Fruit fly (Drosophila melanogaster) whole organism, embryonic: ENCODE measurements around the gene TfAP-2.

Experiments
- Aef1 ChIP-seq: fragments of 200-800 bp; sonication (Bioruptor generic); IDR thresholded peaks from 3 replicates; pipeline ENCODE4 v1.3.6; 2022; ENCODE audit warnings: missing biosample characterization, missing genetic modification characterization
- Asciz ChIP-seq: fragments of 200-800 bp; sonication (Bioruptor generic); optimal IDR thresholded peaks from 2 replicates; lab custom pipeline; 2017; ENCODE audit warnings: missing biosample characterization, mild to moderate bottlenecking, missing genetic modification characterization, missing genetic modification reagents
- Bgb ChIP-seq: fragments of 200-800 bp; sonication (Bioruptor generic); IDR thresholded peaks from 2 replicates; pipeline ENCODE4 v1.3.6; 2022; ENCODE audit warnings: missing biosample characterization, missing genetic modification characterization; ENCODE audit not compliant: partially characterized antibody
- Blimp-1 ChIP-seq: fragments of 200-800 bp; sonication (Bioruptor generic); optimal IDR thresholded peaks from 3 replicates; lab custom pipeline; 2018; ENCODE audit warnings: missing biosample characterization, missing genetic modification characterization, mild to moderate bottlenecking, moderate library complexity, missing genetic modification reagents
- CG14014 ChIP-seq: fragments of 200-800 bp; sonication (Bioruptor generic); IDR thresholded peaks from 2 replicates; pipeline ENCODE4 v1.3.6; 2022; ENCODE audit warnings: missing biosample characterization, missing genetic modification characterization
- CG14050 ChIP-seq: fragments of 200-800 bp; sonication (Bioruptor generic); IDR thresholded peaks from 3 replicates; pipeline ENCODE4 v1.3.6; 2022; ENCODE audit warnings: missing biosample characterization, missing genetic modification characterization
- CG15269 ChIP-seq: fragments of 200-800 bp; sonication (Bioruptor generic); optimal IDR thresholded peaks from 2 replicates; lab custom pipeline; 2018; ENCODE audit warnings: missing biosample characterization, mild to moderate bottlenecking, missing genetic modification characterization, moderate library complexity
- CG15514 ChIP-seq: fragments of 200-800 bp; sonication (Bioruptor generic); optimal IDR thresholded peaks from 3 replicates; lab custom pipeline; 2017; ENCODE audit warnings: missing biosample characterization, missing genetic modification characterization, mild to moderate bottlenecking, moderate library complexity, missing genetic modification reagents
- CG16779 ChIP-seq: fragments of 200-800 bp; sonication (Bioruptor generic); IDR thresholded peaks from 2 replicates; pipeline ENCODE4 v1.3.6; 2022; ENCODE audit warnings: missing biosample characterization, missing genetic modification characterization
- CG17186 ChIP-seq: fragments of 200-800 bp; sonication (Bioruptor generic); optimal IDR thresholded peaks from 3 replicates; lab custom pipeline; 2017; ENCODE audit warnings: missing biosample characterization, missing genetic modification reagents, missing genetic modification characterization
- CG17829 ChIP-seq: fragments of 200-800 bp; optimal IDR thresholded peaks from 2 replicates; lab custom pipeline; 2019; ENCODE audit warnings: missing biosample characterization, mild to moderate bottlenecking, missing genetic modification characterization, moderate library complexity
- CG2120 ChIP-seq: fragments of 200-800 bp; sonication (Bioruptor generic); optimal IDR thresholded peaks from 3 replicates; lab custom pipeline; 2016; ENCODE audit warnings: missing biosample characterization, missing genetic modification characterization
- CG2875 ChIP-seq: fragments of 200-800 bp; sonication (Bioruptor generic); optimal IDR thresholded peaks from 2 replicates; lab custom pipeline; 2017; ENCODE audit warnings: missing biosample characterization, mild to moderate bottlenecking, missing genetic modification characterization, missing genetic modification reagents
- CG34376 ChIP-seq: fragments of 200-800 bp; sonication (Bioruptor generic); optimal IDR thresholded peaks from 2 replicates; lab custom pipeline; 2018; ENCODE audit warnings: missing biosample characterization, mild to moderate bottlenecking, missing genetic modification characterization
- CG3995 ChIP-seq: fragments of 200-800 bp; sonication (Bioruptor generic); optimal IDR thresholded peaks from 3 replicates; lab custom pipeline; 2016; ENCODE audit warnings: missing biosample characterization, missing genetic modification characterization
- CG4404 ChIP-seq: fragments of 200-800 bp; sonication (Bioruptor generic); IDR thresholded peaks from 2 replicates; pipeline ENCODE4 v1.3.6; 2022; ENCODE audit warnings: missing biosample characterization, missing genetic modification characterization
- CG4617 ChIP-seq: fragments of 200-800 bp; sonication (Bioruptor generic); optimal IDR thresholded peaks from 3 replicates; lab custom pipeline; 2016; ENCODE audit warnings: missing biosample characterization, missing genetic modification characterization, borderline replicate concordance
- CG7928 ChIP-seq: fragments of 200-800 bp; sonication (Bioruptor generic); optimal IDR thresholded peaks from 2 replicates; lab custom pipeline; 2017; ENCODE audit warnings: missing biosample characterization, mild to moderate bottlenecking, missing genetic modification characterization
- CG9437 ChIP-seq: fragments of 200-800 bp; sonication (Bioruptor generic); optimal IDR thresholded peaks from 2 replicates; lab custom pipeline; 2018; ENCODE audit warnings: missing biosample characterization, mild to moderate bottlenecking, missing genetic modification characterization
- CG9797 ChIP-seq: fragments of 200-800 bp; sonication (Bioruptor generic); optimal IDR thresholded peaks from 3 replicates; lab custom pipeline; 2018; ENCODE audit warnings: missing biosample characterization, mild to moderate bottlenecking, missing genetic modification characterization
- CHES-1-like ChIP-seq: fragments of 200-800 bp; sonication (Bioruptor generic); optimal IDR thresholded peaks from 2 replicates; lab custom pipeline; 2016; ENCODE audit warnings: missing biosample characterization, missing genetic modification characterization
- Dip3 ChIP-seq: fragments of 200-800 bp; sonication (Bioruptor generic); optimal IDR thresholded peaks from 3 replicates; lab custom pipeline; 2016; ENCODE audit warnings: missing biosample characterization, missing genetic modification characterization
- Doc3 ChIP-seq: fragments of 200-800 bp; sonication (Bioruptor generic); IDR thresholded peaks from 3 replicates; pipeline ENCODE4 v1.3.6; 2022; ENCODE audit warnings: missing biosample characterization, missing genetic modification characterization; ENCODE audit not compliant: partially characterized antibody
- HmgD ChIP-seq: fragments of 200-800 bp; sonication (Bioruptor generic); optimal IDR thresholded peaks from 3 replicates; lab custom pipeline; 2016; ENCODE audit warnings: missing biosample characterization, missing genetic modification characterization
- Hr78 ChIP-seq, 2 experiments: fragments of 200-800 bp in 1 of 2; fragments of >200 bp in 1 of 2; sonication (Bioruptor generic) in 1 of 2; optimal IDR thresholded peaks; 2 replicates each; lab custom pipeline; 2017 to 2019; ENCODE audit warnings: missing biosample characterization in 2 of 2, missing genetic modification characterization in 2 of 2, mild to moderate bottlenecking in 1 of 2, moderate library complexity in 1 of 2
- Rfx ChIP-seq: fragments of 200-800 bp; sonication (Bioruptor generic); IDR thresholded peaks from 2 replicates; pipeline ENCODE4 v1.3.6; 2022; ENCODE audit warnings: missing biosample characterization, missing genetic modification characterization
- Sin3A ChIP-seq: fragments of >200 bp; optimal IDR thresholded peaks from 2 replicates; lab custom pipeline; 2018
- Spps ChIP-seq: fragments of 200-800 bp; sonication (Bioruptor generic); optimal IDR thresholded peaks from 2 replicates; lab custom pipeline; 2018; ENCODE audit warnings: missing biosample characterization, mild to moderate bottlenecking, missing genetic modification characterization
- Xbp1 ChIP-seq: fragments of 200-800 bp; sonication (Bioruptor generic); optimal IDR thresholded peaks from 3 replicates; lab custom pipeline; 2016; ENCODE audit warnings: missing biosample characterization, mild to moderate bottlenecking, missing genetic modification characterization
- YL-1 ChIP-seq: fragments of 200-800 bp; sonication (Bioruptor generic); optimal IDR thresholded peaks from 3 replicates; lab custom pipeline; 2017; ENCODE audit warnings: missing biosample characterization, mild to moderate bottlenecking, missing genetic modification characterization
- ara ChIP-seq: fragments of 200-800 bp; sonication (Bioruptor generic); IDR thresholded peaks from 2 replicates; pipeline ENCODE4 v1.3.6; 2022; ENCODE audit warnings: missing biosample characterization, missing genetic modification characterization
- bbx ChIP-seq: fragments of 200-800 bp; sonication (Bioruptor generic); IDR thresholded peaks from 2 replicates; pipeline ENCODE4 v1.3.6; 2022; ENCODE audit warnings: missing biosample characterization, missing genetic modification characterization; ENCODE audit not compliant: partially characterized antibody
- bcd ChIP-seq: fragments of 200-800 bp; sonication (Bioruptor generic); optimal IDR thresholded peaks from 2 replicates; lab custom pipeline; 2017; ENCODE audit warnings: missing biosample characterization, mild to moderate bottlenecking, missing genetic modification characterization
- bsh ChIP-seq, 2 experiments: fragments of 200-800 bp; sonication (Bioruptor generic); optimal IDR thresholded peaks; 2 replicates each; lab custom pipeline; 2017 to 2018; ENCODE audit warnings: mild to moderate bottlenecking in 2 of 2, missing biosample characterization in 2 of 2, missing genetic modification characterization in 2 of 2, moderate library complexity in 1 of 2
- chif ChIP-seq, 2 experiments: fragments of 200-800 bp; sonication (Bioruptor generic); optimal IDR thresholded peaks; 3 replicates each; lab custom pipeline; 2016; ENCODE audit warnings: missing biosample characterization in 2 of 2, missing genetic modification characterization in 2 of 2
- dimm ChIP-seq: fragments of 200-800 bp; sonication (Bioruptor generic); IDR thresholded peaks from 2 replicates; pipeline ENCODE4 v1.3.6; 2022; ENCODE audit warnings: missing biosample characterization, missing genetic modification characterization
- dmrt11E ChIP-seq: fragments of 200-800 bp; sonication (Bioruptor generic); optimal IDR thresholded peaks from 3 replicates; lab custom pipeline; 2018; ENCODE audit warnings: missing biosample characterization, mild to moderate bottlenecking, missing genetic modification characterization, moderate library complexity
- fd102C ChIP-seq: fragments of 200-800 bp; sonication (Bioruptor generic); optimal IDR thresholded peaks from 2 replicates; lab custom pipeline; 2018; ENCODE audit warnings: missing biosample characterization, mild to moderate bottlenecking, missing genetic modification characterization, moderate library complexity
- gcm2 ChIP-seq: fragments of 200-800 bp; sonication (Bioruptor generic); optimal IDR thresholded peaks from 2 replicates; lab custom pipeline; 2016; ENCODE audit warnings: missing biosample characterization, missing genetic modification characterization
- her ChIP-seq: fragments of 200-800 bp; sonication (Bioruptor generic); optimal IDR thresholded peaks from 2 replicates; lab custom pipeline; 2016; ENCODE audit warnings: missing biosample characterization, missing genetic modification characterization
- jumu ChIP-seq: fragments of 200-800 bp; sonication (Bioruptor generic); optimal IDR thresholded peaks from 3 replicates; lab custom pipeline; 2016; ENCODE audit warnings: missing biosample characterization, missing genetic modification characterization
- knrl ChIP-seq: fragments of 200-800 bp; sonication (Bioruptor generic); IDR thresholded peaks from 3 replicates; pipeline ENCODE4 v1.3.6; 2022; ENCODE audit warnings: missing biosample characterization, missing genetic modification characterization; ENCODE audit not compliant: partially characterized antibody
- nerfin-2 ChIP-seq: fragments of 200-800 bp; sonication (Bioruptor generic); IDR thresholded peaks from 2 replicates; pipeline ENCODE4 v1.3.6; 2022; ENCODE audit warnings: missing biosample characterization, missing genetic modification characterization; ENCODE audit not compliant: partially characterized antibody
- pita ChIP-seq: fragments of 200-800 bp; sonication (Bioruptor generic); optimal IDR thresholded peaks from 2 replicates; lab custom pipeline; 2017; ENCODE audit warnings: missing biosample characterization, mild to moderate bottlenecking, missing genetic modification characterization
- pros ChIP-seq: fragments of 200-800 bp; sonication (Bioruptor generic); optimal IDR thresholded peaks from 3 replicates; lab custom pipeline; 2019; ENCODE audit warnings: missing biosample characterization, mild to moderate bottlenecking, missing genetic modification characterization, moderate library complexity
- row ChIP-seq: fragments of 200-800 bp; sonication (Bioruptor generic); IDR thresholded peaks from 3 replicates; pipeline ENCODE4 v1.3.6; 2022; ENCODE audit warnings: missing biosample characterization, missing genetic modification characterization
- sens ChIP-seq: fragments of 200-800 bp; sonication (Bioruptor generic); peaks from one replicate; lab custom pipeline; 2016; ENCODE audit warnings: missing biosample characterization, missing genetic modification characterization
- trem ChIP-seq: fragments of 200-800 bp; optimal IDR thresholded peaks from 3 replicates; lab custom pipeline; 2019; ENCODE audit warnings: missing biosample characterization, mild to moderate bottlenecking, missing genetic modification characterization, moderate library complexity
- unc-4 ChIP-seq: fragments of 200-800 bp; sonication (Bioruptor generic); IDR thresholded peaks from 2 replicates; pipeline ENCODE4 v1.3.6; 2022; ENCODE audit warnings: missing biosample characterization, missing genetic modification characterization; ENCODE audit not compliant: partially characterized antibody
- zfh1 ChIP-seq: fragments of 200-800 bp; sonication (Bioruptor generic); IDR thresholded peaks from 3 replicates; pipeline ENCODE4 v1.3.6; 2022; ENCODE audit warnings: missing biosample characterization, missing genetic modification characterization

Gene TfAP-2

DNA sequence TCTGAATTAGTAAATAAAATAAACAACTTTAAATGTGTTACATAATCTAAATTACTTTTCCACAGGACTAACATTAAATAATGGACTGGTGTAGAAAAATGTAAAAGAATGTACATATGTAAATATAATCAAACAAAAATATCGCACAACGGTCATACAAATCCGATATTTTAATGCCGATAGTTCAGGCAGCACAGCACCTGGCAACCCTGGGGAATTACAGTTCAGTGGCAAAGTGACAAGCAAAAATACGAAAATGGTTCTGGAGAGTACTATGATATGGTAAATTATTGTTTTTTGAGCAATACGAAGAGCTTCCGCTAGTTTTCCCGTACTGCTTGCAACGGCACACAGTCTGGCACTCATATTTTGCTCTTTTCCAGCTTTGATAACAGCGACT is 49.8 kb upstream of the TfAP-2 start, which contains the start of gene Rpn10 (continued):
- peak; percentile 80 for TF ChIP-seq CG15514 (GFP tag; lab: Kevin White, UChicago)
- TF ChIP-seq gcm2 (GFP tag; lab: Kevin White, UChicago): no peak
- TF ChIP-seq CG3995 (GFP tag; lab: Kevin White, UChicago): peak; percentile 43
- no peak for TF ChIP-seq pros (GFP tag; lab: Kevin White, UChicago)
- no peak for TF ChIP-seq CG15269 (tag; lab: Kevin White, UChicago)
- TF ChIP-seq fd102C (GFP tag; lab: Kevin White, UChicago): no peak
- no peak for TF ChIP-seq her (GFP tag; lab: Kevin White, UChicago)
- peak in 1 of 2 experiments; percentile 99 for TF ChIP-seq Hr78 (GFP tag; optimal IDR thresholded peaks at IDR 0.05; lab: Kevin White, UChicago)
- no peak for TF ChIP-seq CG16779 (GFP tag; lab: Robert Waterston, UW)
- TF ChIP-seq Dip3 (GFP tag; lab: Kevin White, UChicago): peak; percentile 21
- TF ChIP-seq bsh (GFP tag; optimal IDR thresholded peaks at IDR 0.05; lab: Kevin White, UChicago): no peak
- no peak for TF ChIP-seq zfh1 (GFP tag; lab: Robert Waterston, UW)
- no peak for TF ChIP-seq Asciz (GFP tag; lab: Kevin White, UChicago)
- TF ChIP-seq CG7928 (GFP tag; lab: Kevin White, UChicago): no peak
- no peak for TF ChIP-seq CG14050
- TF ChIP-seq chif (GFP tag; optimal IDR thresholded peaks at IDR 0.05; lab: Kevin White, UChicago): peak in 1 of 2 experiments; percentile 5
- TF ChIP-seq CG17829 (tag; lab: Kevin White, UChicago): peak; percentile 58
- peak; percentile 54 for TF ChIP-seq CG2120
- TF ChIP-seq unc-4 (GFP tag; lab: Robert Waterston, UW): peak; percentile 97
- TF ChIP-seq Xbp1: peak; percentile 58
- TF ChIP-seq nerfin-2 (GFP tag; lab: Robert Waterston, UW): peak; percentile 90
- TF ChIP-seq CG4404 (GFP tag; lab: Robert Waterston, UW): no peak
- TF ChIP-seq jumu: no peak
- TF ChIP-seq HmgD (GFP tag; lab: Kevin White, UChicago): peak; percentile 46
- TF ChIP-seq Spps (tag; lab: Kevin White, UChicago): no peak
- peak; percentile 98 for TF ChIP-seq bbx (GFP tag; lab: Robert Waterston, UW)
- no peak for TF ChIP-seq Blimp-1
- TF ChIP-seq CG17186 (GFP tag; lab: Kevin White, UChicago): no peak
- no peak for TF ChIP-seq Aef1 (GFP tag; lab: Robert Waterston, UW)
- no peak for TF ChIP-seq dimm (GFP tag; lab: Robert Waterston, UW)
- TF ChIP-seq Rfx (GFP tag; lab: Robert Waterston, UW): peak; percentile 65; the same call in 1 of the 2 replicates
- peak; percentile 88 for TF ChIP-seq CG4617
- TF ChIP-seq pita: no peak
- TF ChIP-seq CHES-1-like: peak; percentile 44
- TF ChIP-seq CG14014 (GFP tag; lab: Robert Waterston, UW): peak; percentile 49; the same call in 1 of the 2 replicates
- TF ChIP-seq knrl (GFP tag; lab: Robert Waterston, UW): peak; percentile 98
- no peak for TF ChIP-seq ara
- peak; percentile 93 for TF ChIP-seq CG9797 (GFP tag; lab: Kevin White, UChicago)
- peak; percentile 85 for TF ChIP-seq row (GFP tag; lab: Robert Waterston, UW)
- TF ChIP-seq CG2875 (GFP tag; lab: Kevin White, UChicago): no peak
- peak; percentile 22 for TF ChIP-seq CG9437 (GFP tag; lab: Kevin White, UChicago)
- TF ChIP-seq trem (tag; lab: Kevin White, UChicago): peak; percentile 86
- TF ChIP-seq bcd (GFP tag; lab: Kevin White, UChicago): no peak
- TF ChIP-seq Sin3A: peak; percentile 27
- no peak for TF ChIP-seq CG34376 (GFP tag; lab: Kevin White, UChicago)
- TF ChIP-seq sens (GFP tag; lab: Kevin White, UChicago): peak; percentile 46
- TF ChIP-seq Bgb: peak; percentile 99
- peak; percentile 17 for TF ChIP-seq dmrt11E (tag; lab: Kevin White, UChicago)
- peak; percentile 71 for TF ChIP-seq YL-1 (GFP tag; lab: Kevin White, UChicago)
- TF ChIP-seq Doc3: peak; percentile 94
